Fruit fly (Drosophila melanogaster) whole organism, embryonic: ENCODE measurements around the gene CG5921.

Source experiments
- ATbp ChIP-seq: fragments of 200-800 bp; sonication (Bioruptor generic); optimal IDR thresholded peaks from 2 replicates; lab custom pipeline; 2017; ENCODE audit warnings: missing biosample characterization, mild to moderate bottlenecking, missing genetic modification characterization, missing genetic modification reagents
- CG10321 ChIP-seq: fragments of 200-800 bp; sonication (Bioruptor generic); IDR thresholded peaks from 2 replicates; pipeline ENCODE4 v1.3.6; 2022; ENCODE audit warnings: missing biosample characterization, missing genetic modification characterization
- CG10366 ChIP-seq: fragments of 200-800 bp; sonication (Bioruptor generic); IDR thresholded peaks from 2 replicates; pipeline ENCODE4 v1.3.6; 2022; ENCODE audit warnings: missing biosample characterization, missing genetic modification characterization
- CG10543 ChIP-seq: fragments of 200-800 bp; sonication (Bioruptor generic); optimal IDR thresholded peaks from 3 replicates; lab custom pipeline; 2017; ENCODE audit warnings: missing biosample characterization, mild to moderate bottlenecking, missing genetic modification characterization, moderate library complexity
- CG12744 ChIP-seq: fragments of 200-800 bp; sonication (Bioruptor generic); optimal IDR thresholded peaks from 2 replicates; lab custom pipeline; 2016; ENCODE audit warnings: missing biosample characterization, missing genetic modification characterization
- CG15073 ChIP-seq: fragments of 200-800 bp; sonication (Bioruptor generic); optimal IDR thresholded peaks from 2 replicates; lab custom pipeline; 2016; ENCODE audit warnings: missing biosample characterization, missing genetic modification characterization
- CG17568 ChIP-seq: fragments of 200-800 bp; sonication (Bioruptor generic); optimal IDR thresholded peaks from 2 replicates; lab custom pipeline; 2018; ENCODE audit warnings: missing biosample characterization, mild to moderate bottlenecking, missing genetic modification characterization, moderate library complexity
- CG2889 ChIP-seq: fragments of 200-800 bp; sonication (Bioruptor generic); IDR thresholded peaks from 3 replicates; pipeline ENCODE4 v1.3.6; 2022; ENCODE audit warnings: missing biosample characterization, missing genetic modification characterization
- CG31224 ChIP-seq: fragments of 200-800 bp; sonication (Bioruptor generic); IDR thresholded peaks from 2 replicates; pipeline ENCODE4 v1.3.6; 2022; ENCODE audit warnings: missing biosample characterization, missing genetic modification characterization
- CG32767 ChIP-seq: fragments of 200-800 bp; sonication (Bioruptor generic); IDR thresholded peaks from 2 replicates; pipeline ENCODE4 v1.3.6; 2022; ENCODE audit warnings: missing biosample characterization, missing genetic modification characterization
- CG3281 ChIP-seq: fragments of 200-800 bp; sonication (Bioruptor generic); optimal IDR thresholded peaks from 3 replicates; lab custom pipeline; 2017; ENCODE audit warnings: missing biosample characterization, mild to moderate bottlenecking, missing genetic modification characterization
- CG3407 ChIP-seq: fragments of 200-800 bp; sonication (Bioruptor generic); optimal IDR thresholded peaks from 2 replicates; lab custom pipeline; 2018; ENCODE audit warnings: missing biosample characterization, mild to moderate bottlenecking, missing genetic modification characterization
- CG34376 ChIP-seq: fragments of 200-800 bp; sonication (Bioruptor generic); optimal IDR thresholded peaks from 2 replicates; lab custom pipeline; 2018; ENCODE audit warnings: missing biosample characterization, mild to moderate bottlenecking, missing genetic modification characterization
- CG3838 ChIP-seq: fragments of 200-800 bp; sonication (Bioruptor generic); optimal IDR thresholded peaks from 3 replicates; lab custom pipeline; 2016; ENCODE audit warnings: missing biosample characterization, missing genetic modification characterization
- CG4617 ChIP-seq: fragments of 200-800 bp; sonication (Bioruptor generic); optimal IDR thresholded peaks from 3 replicates; lab custom pipeline; 2016; ENCODE audit warnings: missing biosample characterization, missing genetic modification characterization, borderline replicate concordance
- CG4730 ChIP-seq: fragments of 200-800 bp; sonication (Bioruptor generic); IDR thresholded peaks from 2 replicates; pipeline ENCODE4 v1.3.6; 2022; ENCODE audit warnings: missing biosample characterization, missing genetic modification characterization
- CG6272 ChIP-seq: fragments of 200-800 bp; sonication (Bioruptor generic); IDR thresholded peaks from 2 replicates; pipeline ENCODE4 v1.3.6; 2022; ENCODE audit warnings: missing biosample characterization, missing genetic modification characterization
- CG8281 ChIP-seq: fragments of 200-800 bp; sonication (Bioruptor generic); optimal IDR thresholded peaks from 2 replicates; lab custom pipeline; 2018; ENCODE audit warnings: missing biosample characterization, mild to moderate bottlenecking, missing genetic modification characterization, moderate library complexity
- CG8765 ChIP-seq: fragments of 200-800 bp; sonication (Bioruptor generic); IDR thresholded peaks from 2 replicates; pipeline ENCODE4 v1.3.6; 2022; ENCODE audit warnings: missing biosample characterization, missing genetic modification characterization
- CG9797 ChIP-seq: fragments of 200-800 bp; sonication (Bioruptor generic); optimal IDR thresholded peaks from 3 replicates; lab custom pipeline; 2018; ENCODE audit warnings: missing biosample characterization, mild to moderate bottlenecking, missing genetic modification characterization
- D19B ChIP-seq: fragments of 200-800 bp; sonication (Bioruptor generic); optimal IDR thresholded peaks from 2 replicates; lab custom pipeline; 2017; ENCODE audit warnings: missing biosample characterization, mild to moderate bottlenecking, missing genetic modification characterization
- Dip2 ChIP-seq: fragments of 200-800 bp; sonication (Bioruptor generic); IDR thresholded peaks from 2 replicates; pipeline ENCODE4 v1.3.6; 2022; ENCODE audit warnings: missing biosample characterization, missing genetic modification characterization
- Dp ChIP-seq: fragments of 200-800 bp; sonication (Bioruptor generic); optimal IDR thresholded peaks from 2 replicates; lab custom pipeline; 2018; ENCODE audit warnings: missing biosample characterization, mild to moderate bottlenecking, missing genetic modification characterization, moderate library complexity
- ERR ChIP-seq: fragments of 200-800 bp; sonication (Bioruptor generic); optimal IDR thresholded peaks from 2 replicates; lab custom pipeline; 2016; ENCODE audit warnings: missing biosample characterization, missing genetic modification characterization
- Ets97D ChIP-seq: fragments of 200-800 bp; sonication (Bioruptor generic); optimal IDR thresholded peaks from 3 replicates; lab custom pipeline; 2016; ENCODE audit warnings: missing biosample characterization, missing genetic modification characterization
- Fer2 ChIP-seq: fragments of 200-800 bp; sonication (Bioruptor generic); optimal IDR thresholded peaks from 2 replicates; lab custom pipeline; 2018; ENCODE audit warnings: missing biosample characterization, mild to moderate bottlenecking, missing genetic modification characterization, moderate library complexity
- Hr78 ChIP-seq, 2 experiments: fragments of 200-800 bp in 1 of 2; fragments of >200 bp in 1 of 2; sonication (Bioruptor generic) in 1 of 2; optimal IDR thresholded peaks; 2 replicates each; lab custom pipeline; 2017 to 2019; ENCODE audit warnings: missing biosample characterization in 2 of 2, missing genetic modification characterization in 2 of 2, mild to moderate bottlenecking in 1 of 2, moderate library complexity in 1 of 2
- Lim3 ChIP-seq: fragments of 200-800 bp; sonication (Bioruptor generic); IDR thresholded peaks from 2 replicates; pipeline ENCODE4 v1.3.6; 2022; ENCODE audit warnings: missing biosample characterization, missing genetic modification characterization
- MBD-R2 ChIP-seq: fragments of 200-800 bp; sonication (Bioruptor generic); IDR thresholded peaks from 2 replicates; pipeline ENCODE4 v1.3.6; 2022; ENCODE audit warnings: missing biosample characterization, missing genetic modification characterization
- NFAT ChIP-seq: fragments of 200-800 bp; sonication (Bioruptor generic); IDR thresholded peaks from 2 replicates; pipeline ENCODE4 v1.3.6; 2022; ENCODE audit warnings: missing biosample characterization, missing genetic modification characterization
- Trl ChIP-seq, 3 experiments: fragments of >200 bp in 2 of 3; fragments of 200-800 bp in 1 of 3; sonication (Bioruptor generic) in 1 of 3; optimal IDR thresholded peaks; 2 replicates in 1 of 3; 3 replicates in 2 of 3; lab custom pipeline; 2016 to 2017; ENCODE audit warnings: missing biosample characterization in 1 of 3, missing genetic modification characterization in 1 of 3
- bowl ChIP-seq: fragments of 200-800 bp; sonication (Bioruptor generic); IDR thresholded peaks from 2 replicates; pipeline ENCODE4 v1.3.6; 2022; ENCODE audit warnings: missing biosample characterization, missing genetic modification characterization
- cas ChIP-seq: fragments of 200-800 bp; sonication (Bioruptor generic); IDR thresholded peaks from 2 replicates; pipeline ENCODE4 v1.3.6; 2022; ENCODE audit warnings: missing biosample characterization, missing genetic modification characterization
- dpn ChIP-seq, 2 experiments: fragments of 200-800 bp; sonication (Bioruptor generic); optimal IDR thresholded peaks; 3 replicates each; lab custom pipeline; 2016; ENCODE audit warnings: missing biosample characterization in 2 of 2, missing genetic modification characterization in 2 of 2
- en ChIP-seq: fragments of 200-800 bp; sonication (Bioruptor generic); optimal IDR thresholded peaks from 2 replicates; lab custom pipeline; 2016; ENCODE audit warnings: missing biosample characterization, missing genetic modification characterization
- eve ChIP-seq, 2 experiments: fragments of >200 bp; optimal IDR thresholded peaks; 2 replicates each; lab custom pipeline; 2017; ENCODE audit warnings: missing biosample characterization in 2 of 2, missing genetic modification characterization in 2 of 2
- gsb ChIP-seq: fragments of 200-800 bp; sonication (Bioruptor generic); IDR thresholded peaks from 2 replicates; pipeline ENCODE4 v1.3.6; 2022; ENCODE audit warnings: missing biosample characterization, missing genetic modification characterization
- gt ChIP-seq: fragments of 200-800 bp; sonication (Bioruptor generic); IDR thresholded peaks from 2 replicates; pipeline ENCODE4 v1.3.6; 2022; ENCODE audit warnings: missing biosample characterization, missing genetic modification characterization
- hbn ChIP-seq: fragments of 200-800 bp; sonication (Bioruptor generic); IDR thresholded peaks from 2 replicates; pipeline ENCODE4 v1.3.6; 2022; ENCODE audit warnings: missing biosample characterization, missing genetic modification characterization; ENCODE audit not compliant: partially characterized antibody
- inv ChIP-seq: fragments of 200-800 bp; sonication (Bioruptor generic); IDR thresholded peaks from 2 replicates; pipeline ENCODE4 v1.3.6; 2022; ENCODE audit warnings: missing biosample characterization, missing genetic modification characterization; ENCODE audit not compliant: partially characterized antibody
- lab ChIP-seq: fragments of 200-800 bp; sonication (Bioruptor generic); optimal IDR thresholded peaks from 3 replicates; lab custom pipeline; 2017; ENCODE audit warnings: missing biosample characterization, missing genetic modification characterization, mild to moderate bottlenecking, moderate library complexity, missing genetic modification reagents
- mirr ChIP-seq: fragments of 200-800 bp; sonication (Bioruptor generic); optimal IDR thresholded peaks from 3 replicates; lab custom pipeline; 2018; ENCODE audit warnings: missing biosample characterization, mild to moderate bottlenecking, missing genetic modification characterization
- mld ChIP-seq: fragments of 200-800 bp; sonication (Bioruptor generic); IDR thresholded peaks from 3 replicates; pipeline ENCODE4 v1.3.6; 2022; ENCODE audit warnings: missing biosample characterization, missing genetic modification characterization; ENCODE audit not compliant: partially characterized antibody
- onecut ChIP-seq: fragments of 200-800 bp; sonication (Bioruptor generic); IDR thresholded peaks from 2 replicates; pipeline ENCODE4 v1.3.6; 2022; ENCODE audit warnings: missing biosample characterization, missing genetic modification characterization
- pita ChIP-seq: fragments of 200-800 bp; sonication (Bioruptor generic); optimal IDR thresholded peaks from 2 replicates; lab custom pipeline; 2017; ENCODE audit warnings: missing biosample characterization, mild to moderate bottlenecking, missing genetic modification characterization
- pum ChIP-seq: fragments of 200-800 bp; sonication (Bioruptor generic); optimal IDR thresholded peaks from 2 replicates; lab custom pipeline; 2016; ENCODE audit warnings: missing biosample characterization, missing genetic modification characterization
- slp2 ChIP-seq: fragments of 200-800 bp; sonication (Bioruptor generic); optimal IDR thresholded peaks from 2 replicates; lab custom pipeline; 2016; ENCODE audit warnings: missing biosample characterization, missing genetic modification characterization
- tgo ChIP-seq: fragments of 200-800 bp; sonication (Bioruptor generic); IDR thresholded peaks from 3 replicates; pipeline ENCODE4 v1.3.6; 2022; ENCODE audit warnings: missing biosample characterization, missing genetic modification characterization
- tll ChIP-seq, 2 experiments: fragments of 200-800 bp in 1 of 2; fragments of >200 bp in 1 of 2; sonication (Bioruptor generic) in 1 of 2; optimal IDR thresholded peaks; 2 replicates each; lab custom pipeline; 2017 to 2019; ENCODE audit warnings: missing biosample characterization in 2 of 2, missing genetic modification characterization in 2 of 2, mild to moderate bottlenecking in 1 of 2, moderate library complexity in 1 of 2
- tna ChIP-seq: fragments of 200-800 bp; sonication (Bioruptor generic); IDR thresholded peaks from 2 replicates; pipeline ENCODE4 v1.3.6; 2022; ENCODE audit warnings: missing biosample characterization, missing genetic modification characterization; ENCODE audit not compliant: partially characterized antibody

Gene CG5921

dm6 chrX:6097578-6097977 lies 47.0 kb downstream of the CG5921 start (continued):
- TF ChIP-seq CG4617 (GFP tag; lab: Kevin White, UChicago): no peak
- peak; percentile 42 for TF ChIP-seq CG12744
- peak; percentile 59 for TF ChIP-seq CG31224 (GFP tag; lab: Robert Waterston, UW)
- peak; percentile 78 for TF ChIP-seq gsb (GFP tag; lab: Robert Waterston, UW)
- TF ChIP-seq CG10543 (GFP tag; lab: Kevin White, UChicago): no peak
- no peak for TF ChIP-seq Fer2 (tag; lab: Kevin White, UChicago)
- TF ChIP-seq CG4730 (GFP tag; lab: Robert Waterston, UW): peak; percentile 85
- TF ChIP-seq tll (GFP tag; optimal IDR thresholded peaks at IDR 0.05; lab: Kevin White, UChicago): no peak
- TF ChIP-seq CG8281: peak; percentile 45
- TF ChIP-seq gt (GFP tag; lab: Robert Waterston, UW): peak; percentile 66; the same call in 1 of the 2 replicates
- TF ChIP-seq hbn (GFP tag; lab: Robert Waterston, UW): no peak
- peak; percentile 60 for TF ChIP-seq en (GFP tag; lab: Kevin White, UChicago)
- TF ChIP-seq CG10321 (GFP tag; lab: Robert Waterston, UW): peak; percentile 31; the same call in 1 of the 2 replicates
- TF ChIP-seq Dp (GFP tag; lab: Kevin White, UChicago): no peak
- TF ChIP-seq CG15073: peak; percentile 25
- TF ChIP-seq CG6272 (GFP tag; lab: Robert Waterston, UW): peak; percentile 82
- TF ChIP-seq Ets97D (GFP tag; lab: Kevin White, UChicago): peak; percentile 37
- peak; percentile 78 for TF ChIP-seq CG3281
- TF ChIP-seq lab (GFP tag; lab: Kevin White, UChicago): peak; percentile 92
- no peak for TF ChIP-seq eve (GFP tag; optimal IDR thresholded peaks at IDR 0.05; lab: Kevin White, UChicago)
- peak; percentile 80 to 82 for TF ChIP-seq dpn (GFP tag; optimal IDR thresholded peaks at IDR 0.05; lab: Kevin White, UChicago)
- no peak for TF ChIP-seq Dip2 (GFP tag; lab: Robert Waterston, UW)
- peak; percentile 69 for TF ChIP-seq slp2 (GFP tag; lab: Kevin White, UChicago)
- TF ChIP-seq ERR (GFP tag; lab: Kevin White, UChicago): peak; percentile 83
- no peak for TF ChIP-seq pita (GFP tag; lab: Kevin White, UChicago)
- TF ChIP-seq Trl (optimal IDR thresholded peaks at IDR 0.05; lab: Kevin White, UChicago): no peak
- TF ChIP-seq Trl (GFP tag; optimal IDR thresholded peaks at IDR 0.05; lab: Kevin White, UChicago): peak; percentile 84
- peak; percentile 91 for TF ChIP-seq CG10366
- peak; percentile 71 for TF ChIP-seq CG3407 (GFP tag; lab: Kevin White, UChicago)
- TF ChIP-seq tgo (GFP tag; lab: Robert Waterston, UW): peak; percentile 91
- TF ChIP-seq mld (GFP tag; lab: Robert Waterston, UW): no peak
- TF ChIP-seq Hr78 (GFP tag; optimal IDR thresholded peaks at IDR 0.05; lab: Kevin White, UChicago): no peak
- TF ChIP-seq CG9797: no peak
- TF ChIP-seq CG8765 (GFP tag; lab: Robert Waterston, UW): peak; percentile 78
- TF ChIP-seq cas: no peak
- peak; percentile 80 for TF ChIP-seq pum (GFP tag; lab: Kevin White, UChicago)
- TF ChIP-seq NFAT (GFP tag; lab: Robert Waterston, UW): peak; percentile 67
- TF ChIP-seq bowl: peak; percentile 73
- TF ChIP-seq D19B (GFP tag; lab: Kevin White, UChicago): peak; percentile 51
- no peak for TF ChIP-seq mirr (GFP tag; lab: Kevin White, UChicago)
- peak; percentile 87 for TF ChIP-seq CG2889 (GFP tag; lab: Robert Waterston, UW)
- TF ChIP-seq onecut (GFP tag; lab: Robert Waterston, UW): peak; percentile 77
- TF ChIP-seq CG17568: no peak
- TF ChIP-seq Lim3 (GFP tag; lab: Robert Waterston, UW): peak; percentile 57; the same call in 1 of the 2 replicates
- no peak for TF ChIP-seq CG3838 (GFP tag; lab: Kevin White, UChicago)
- no peak for TF ChIP-seq inv (GFP tag; lab: Robert Waterston, UW)
- TF ChIP-seq MBD-R2 (GFP tag; lab: Robert Waterston, UW): peak; percentile 65
- no peak for TF ChIP-seq CG34376 (GFP tag; lab: Kevin White, UChicago)
- TF ChIP-seq tna (GFP tag; lab: Robert Waterston, UW): no peak
- TF ChIP-seq ATbp: peak; percentile 87
- peak; percentile 81 for TF ChIP-seq CG32767 (GFP tag; lab: Robert Waterston, UW)
